Worm (Caenorhabditis elegans) whole organism, L3 larva: ENCODE results near the gene cest-17.
A peak's percentile ranks its signal among the peaks of the same experiment; 100 is the strongest.

Experiments
- ceh-16 ChIP-seq: sonication (generic microtip); optimal IDR thresholded peaks from 2 replicates; lab custom pipeline; 2017; ENCODE audit warnings: missing biosample characterization, missing genetic modification characterization
- elt-3 ChIP-seq, 3 experiments: fragments of 150-350 bp in 1 of 3; sonication (generic microtip) in 2 of 3; optimal IDR thresholded peaks; 2 replicates in 2 of 3; 4 replicates in 1 of 3; lab custom pipeline; 2014 to 2017; ENCODE audit warnings: missing biosample characterization in 3 of 3, missing genetic modification characterization in 3 of 3
- lin-39 ChIP-seq: fragments of 150-350 bp; optimal IDR thresholded peaks from 2 replicates; lab custom pipeline; 2018; ENCODE audit warnings: missing biosample characterization, missing genetic modification reagents, missing genetic modification characterization
- nhr-237 ChIP-seq: fragments of 150-350 bp; optimal IDR thresholded peaks from 2 replicates; lab custom pipeline; 2014; ENCODE audit warnings: missing biosample characterization, missing genetic modification characterization
- pha-4 ChIP-seq: fragments of 150-350 bp; optimal IDR thresholded peaks from 2 replicates; lab custom pipeline; 2014; ENCODE audit warnings: missing biosample characterization, missing genetic modification reagents, missing genetic modification characterization
- pqm-1 ChIP-seq: fragments of 150-350 bp; optimal IDR thresholded peaks from 2 replicates; lab custom pipeline; 2017; ENCODE audit warnings: missing biosample characterization, missing genetic modification characterization, inconsistent platforms

DNA sequence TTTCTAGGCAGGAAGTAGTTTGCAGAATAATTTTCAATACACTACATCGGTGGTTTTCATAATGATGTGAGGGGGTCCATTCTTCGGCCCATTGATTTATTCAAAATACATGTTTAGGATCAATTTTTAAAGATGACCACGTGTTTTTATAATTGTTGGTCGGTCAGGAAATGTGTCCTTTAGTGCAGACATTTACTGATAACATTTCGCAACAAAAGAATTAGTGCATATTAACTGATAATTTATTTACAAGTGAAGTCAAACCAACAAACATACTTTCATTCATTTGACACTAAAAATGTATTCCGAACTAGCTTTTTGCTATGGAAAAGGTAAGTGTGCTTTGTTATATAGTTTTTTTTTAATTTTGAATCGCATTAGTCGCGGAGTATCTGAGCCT is 41.4 kb upstream of the cest-17 start, which contains the start of gene F20D6.5:
- no peak for TF ChIP-seq lin-39 (tag; lab: Kevin White, UChicago)
- TF ChIP-seq nhr-237 (tag; lab: Kevin White, UChicago): no peak
- no peak for TF ChIP-seq pha-4 (tag; lab: Kevin White, UChicago)
- TF ChIP-seq pqm-1 (tag; lab: Kevin White, UChicago): peak; percentile 83
- no peak for TF ChIP-seq ceh-16 (tag; lab: Kevin White, UChicago)
- no peak for TF ChIP-seq elt-3 (tag; optimal IDR thresholded peaks at IDR 0.05; lab: Kevin White, UChicago)
